Fruit fly (Drosophila melanogaster): ENCODE measurements around the gene CG1137.

Gene CG1137

dm6 chr3R:6527208-6527607 lies 32.9 kb downstream of the CG1137 start, which contains the start of gene CG15185:
Gene CG15185, plus strand, starts transcription at chr3R:6527508.
- no peak for TF ChIP-seq Eip93F (GFP tag; optimal IDR thresholded peaks at IDR 0.05)
- TF ChIP-seq CG6276 (GFP tag; optimal IDR thresholded peaks at IDR 0.05) = no peak
- no peak for TF ChIP-seq CG4318 (GFP tag; optimal IDR thresholded peaks at IDR 0.05)
- no peak for TF ChIP-seq CG11294 (GFP tag; IDR thresholded peaks at IDR 0.05)
- no peak for TF ChIP-seq CG6163 (GFP tag; IDR thresholded peaks at IDR 0.05)
- no peak for TF ChIP-seq Lpt (GFP tag; optimal IDR thresholded peaks at IDR 0.05)
- TF ChIP-seq spab (GFP tag; optimal IDR thresholded peaks at IDR 0.05) = no peak
- no peak for TF ChIP-seq CG6808 (GFP tag; optimal IDR thresholded peaks at IDR 0.05)
- TF ChIP-seq lz (GFP tag; optimal IDR thresholded peaks at IDR 0.05) = no peak
- no peak for TF ChIP-seq Eip75B (GFP tag; optimal IDR thresholded peaks at IDR 0.05)
- TF ChIP-seq CG8119 (GFP tag; IDR thresholded peaks at IDR 0.05) = no peak
- no peak for TF ChIP-seq Ets21C (GFP tag; optimal IDR thresholded peaks at IDR 0.05)
- TF ChIP-seq CG6854 (GFP tag; optimal IDR thresholded peaks at IDR 0.05) = no peak
- TF ChIP-seq Sox102F (GFP tag; optimal IDR thresholded peaks at IDR 0.05) = no peak
